Fruit fly (Drosophila melanogaster) whole organism, pupa: ENCODE data around the gene alpha-Man-IIb.
A peak's percentile ranks its signal among the peaks of the same experiment; 100 is the strongest.

Source experiments
- CG10348 ChIP-seq: fragments of 200-800 bp; sonication (Bioruptor generic); IDR thresholded peaks from 2 replicates; pipeline ENCODE4 v1.3.6; 2022; ENCODE audit warnings: missing biosample characterization, missing genetic modification characterization
- CG12605 ChIP-seq: fragments of 200-800 bp; sonication (Bioruptor generic); IDR thresholded peaks from 2 replicates; pipeline ENCODE4 v1.3.6; 2022; ENCODE audit warnings: missing biosample characterization, missing genetic modification characterization
- CG13204 ChIP-seq: fragments of 200-800 bp; sonication (Bioruptor generic); optimal IDR thresholded peaks from 2 replicates; lab custom pipeline; 2018; ENCODE audit warnings: missing biosample characterization, mild to moderate bottlenecking, missing genetic modification characterization, moderate library complexity
- CG14655 ChIP-seq: fragments of 200-800 bp; sonication (Bioruptor generic); optimal IDR thresholded peaks from 3 replicates; lab custom pipeline; 2017; ENCODE audit warnings: mild to moderate bottlenecking, missing biosample characterization, missing genetic modification reagents, missing genetic modification characterization
- CG15710 ChIP-seq: fragments of 200-800 bp; sonication (Bioruptor generic); optimal IDR thresholded peaks from 2 replicates; lab custom pipeline; 2018; ENCODE audit warnings: missing biosample characterization, mild to moderate bottlenecking, missing genetic modification characterization, moderate library complexity
- CG17806 ChIP-seq: fragments of 200-800 bp; sonication (Bioruptor generic); optimal IDR thresholded peaks from 2 replicates; lab custom pipeline; 2018; ENCODE audit warnings: missing biosample characterization, mild to moderate bottlenecking, missing genetic modification characterization, moderate library complexity
- CG32121 ChIP-seq: fragments of 200-800 bp; sonication (Bioruptor generic); IDR thresholded peaks from 2 replicates; pipeline ENCODE4 v1.3.6; 2022; ENCODE audit warnings: missing biosample characterization, missing genetic modification characterization
- CG34367 ChIP-seq: fragments of 200-800 bp; sonication (Bioruptor generic); optimal IDR thresholded peaks from 2 replicates; lab custom pipeline; 2018; ENCODE audit warnings: missing biosample characterization, mild to moderate bottlenecking, missing genetic modification characterization
- CG4496 ChIP-seq: fragments of 200-800 bp; sonication (Bioruptor generic); IDR thresholded peaks from 3 replicates; pipeline ENCODE4 v1.3.6; 2022; ENCODE audit warnings: missing biosample characterization, missing genetic modification characterization
- CG8159 ChIP-seq: fragments of 200-800 bp; sonication (Bioruptor generic); optimal IDR thresholded peaks from 3 replicates; lab custom pipeline; 2018; ENCODE audit warnings: missing biosample characterization, mild to moderate bottlenecking, missing genetic modification characterization, moderate library complexity
- CG8301 ChIP-seq: fragments of 200-800 bp; sonication (Bioruptor generic); optimal IDR thresholded peaks from 2 replicates; lab custom pipeline; 2018; ENCODE audit warnings: missing biosample characterization, mild to moderate bottlenecking, missing genetic modification characterization
- CG9948 ChIP-seq: fragments of 200-800 bp; sonication (Bioruptor generic); optimal IDR thresholded peaks from 2 replicates; lab custom pipeline; 2018; ENCODE audit warnings: missing biosample characterization, mild to moderate bottlenecking, missing genetic modification characterization, moderate library complexity
- D1 ChIP-seq: fragments of 200-800 bp; sonication (Bioruptor generic); optimal IDR thresholded peaks from 2 replicates; lab custom pipeline; 2018; ENCODE audit warnings: missing biosample characterization, mild to moderate bottlenecking, missing genetic modification characterization, moderate library complexity
- EcR ChIP-seq: fragments of 200-800 bp; sonication (Bioruptor generic); optimal IDR thresholded peaks from 3 replicates; lab custom pipeline; 2019; ENCODE audit warnings: missing biosample characterization, missing genetic modification characterization, mild to moderate bottlenecking, moderate library complexity, missing genetic modification reagents
- Ets98B ChIP-seq: fragments of 200-800 bp; sonication (Bioruptor generic); IDR thresholded peaks from 2 replicates; pipeline ENCODE4 v1.3.6; 2022; ENCODE audit warnings: missing biosample characterization, missing genetic modification characterization
- Pif1A ChIP-seq: fragments of 200-800 bp; sonication (Bioruptor generic); optimal IDR thresholded peaks from 3 replicates; lab custom pipeline; 2016; ENCODE audit warnings: missing biosample characterization, missing genetic modification characterization
- Pif1B ChIP-seq: fragments of 200-800 bp; sonication (Bioruptor generic); optimal IDR thresholded peaks from 3 replicates; lab custom pipeline; 2016; ENCODE audit warnings: missing biosample characterization, missing genetic modification characterization
- Snoo ChIP-seq: fragments of 200-800 bp; sonication (Bioruptor generic); optimal IDR thresholded peaks from 3 replicates; lab custom pipeline; 2017; ENCODE audit warnings: missing biosample characterization, mild to moderate bottlenecking, missing genetic modification characterization, inconsistent platforms
- fd96Ca ChIP-seq: fragments of 200-800 bp; sonication (Bioruptor generic); IDR thresholded peaks from 3 replicates; pipeline ENCODE4 v1.3.6; 2022; ENCODE audit warnings: missing biosample characterization, missing genetic modification characterization
- gl ChIP-seq: fragments of 200-800 bp; sonication (Bioruptor generic); optimal IDR thresholded peaks from 2 replicates; lab custom pipeline; 2018; ENCODE audit warnings: missing biosample characterization, mild to moderate bottlenecking, missing genetic modification characterization
- rn ChIP-seq: fragments of 200-800 bp; sonication (Bioruptor generic); IDR thresholded peaks from 2 replicates; pipeline ENCODE4 v1.3.6; 2022; ENCODE audit warnings: missing biosample characterization, missing genetic modification characterization

The alpha-Man-IIb gene

dm6 chr3R:15803502-15804461, at the start of gene alpha-Man-IIb:
TSS of gene alpha-Man-IIb (plus strand) at chr3R:15804248.
- 0 out of 3 replicates have a peak, but pooled peaks have one; percentile 40 for TF ChIP-seq CG4496 (GFP tag; lab: Robert Waterston, UW)
- TF ChIP-seq Pif1B (GFP tag; lab: Kevin White, UChicago), result no peak
- TF ChIP-seq D1, result no peak
- no peak for TF ChIP-seq CG15710 (tag; lab: Kevin White, UChicago)
- peak; percentile 19; the same call in 1 of the 2 replicates for TF ChIP-seq Ets98B (GFP tag; lab: Robert Waterston, UW)
- TF ChIP-seq, all 21 proteins: peak for 2

- TF ChIP-seq CG4496 (GFP tag; lab: Robert Waterston, UW) (no peak), CG34367 (tag; lab: Kevin White, UChicago) (no peak), Pif1B (GFP tag; lab: Kevin White, UChicago) (no peak), Snoo (tag; lab: Kevin White, UChicago) (no peak), CG32121 (GFP tag; lab: Robert Waterston, UW) (no peak), Pif1A (GFP tag; lab: Kevin White, UChicago) (no peak), CG17806 (tag; lab: Kevin White, UChicago) (no peak), CG8159 (no peak), rn (no peak), CG12605 (GFP tag; lab: Robert Waterston, UW) (no peak), D1 (no peak), CG15710 (tag; lab: Kevin White, UChicago) (no peak), EcR (no peak), CG10348 (GFP tag; lab: Robert Waterston, UW) (no peak), Ets98B (GFP tag; lab: Robert Waterston, UW) (no peak)
- TF ChIP-seq, all 21 proteins: peak for 0
Observed at dm6 chr3R:15762815-15763214, 41.2 kb upstream of the alpha-Man-IIb start, which contains the start of gene CG12784. TSS of gene CG12784 (plus strand) at chr3R:15763115.

dm6 chr3R:15767338-15767737, 36.7 kb upstream of the alpha-Man-IIb start, which contains the start of gene CG5623:
TSS of gene CG5623 (minus strand) at chr3R:15767438.
- TF ChIP-seq gl (tag; lab: Kevin White, UChicago) (no peak), CG8301 (tag; lab: Kevin White, UChicago) (no peak), Pif1A (GFP tag; lab: Kevin White, UChicago) (no peak), rn (no peak), CG9948 (tag; lab: Kevin White, UChicago) (no peak), CG13204 (GFP tag; lab: Kevin White, UChicago) (no peak), CG17806 (tag; lab: Kevin White, UChicago) (no peak), CG15710 (tag; lab: Kevin White, UChicago) (no peak)

- TF ChIP-seq CG12605 (GFP tag; lab: Robert Waterston, UW), result no peak
- TF ChIP-seq CG9948 (tag; lab: Kevin White, UChicago), result no peak
- no peak for TF ChIP-seq CG15710 (tag; lab: Kevin White, UChicago)
- no peak for TF ChIP-seq CG13204 (GFP tag; lab: Kevin White, UChicago)
- no peak for TF ChIP-seq Pif1B (GFP tag; lab: Kevin White, UChicago)
- no peak for TF ChIP-seq CG14655
- TF ChIP-seq CG34367 (tag; lab: Kevin White, UChicago), result no peak
- no peak for TF ChIP-seq gl (tag; lab: Kevin White, UChicago)
- no peak for TF ChIP-seq D1
- TF ChIP-seq EcR, result no peak
- TF ChIP-seq Snoo (tag; lab: Kevin White, UChicago), result no peak
- TF ChIP-seq CG17806 (tag; lab: Kevin White, UChicago), result no peak
- no peak for TF ChIP-seq rn
- no peak for TF ChIP-seq CG10348 (GFP tag; lab: Robert Waterston, UW)
- no peak for TF ChIP-seq CG4496 (GFP tag; lab: Robert Waterston, UW)
Observed at dm6 chr3R:15768900-15769299, 35.1 kb upstream of the alpha-Man-IIb start.

- TF ChIP-seq CG8159, result no peak
- TF ChIP-seq CG4496 (GFP tag; lab: Robert Waterston, UW), result no peak
- no peak for TF ChIP-seq CG15710 (tag; lab: Kevin White, UChicago)
- no peak for TF ChIP-seq CG17806 (tag; lab: Kevin White, UChicago)
- no peak for TF ChIP-seq CG12605 (GFP tag; lab: Robert Waterston, UW)
- TF ChIP-seq EcR, result no peak
- TF ChIP-seq gl (tag; lab: Kevin White, UChicago), result no peak
- TF ChIP-seq CG14655, result no peak
- TF ChIP-seq CG10348 (GFP tag; lab: Robert Waterston, UW), result no peak
- no peak for TF ChIP-seq D1
- no peak for TF ChIP-seq CG9948 (tag; lab: Kevin White, UChicago)
- TF ChIP-seq Ets98B (GFP tag; lab: Robert Waterston, UW), result no peak
- no peak for TF ChIP-seq CG32121 (GFP tag; lab: Robert Waterston, UW)
Observed at dm6 chr3R:15774128-15774527, 29.9 kb upstream of the alpha-Man-IIb start, which contains the start of gene Ttc26. TSS of gene Ttc26 (plus strand) at chr3R:15774416.

DNA sequence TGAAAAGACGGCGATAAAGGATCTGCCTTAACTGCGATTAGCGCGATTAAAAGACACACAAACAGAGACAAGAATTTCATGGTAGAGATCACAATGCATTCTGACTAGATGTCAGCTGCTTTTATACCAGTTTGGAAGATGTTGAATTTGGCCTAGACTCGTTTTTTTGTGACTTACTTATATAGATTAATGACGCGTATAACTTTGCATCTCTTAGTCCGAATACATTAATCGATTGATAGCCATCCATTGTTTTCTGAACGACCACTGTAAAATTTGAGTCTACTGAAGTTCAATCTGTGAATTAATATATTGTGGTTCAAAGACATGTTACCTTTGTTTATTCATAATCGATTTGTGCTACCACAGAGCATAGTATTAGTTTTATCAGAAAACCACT, 28.8 kb upstream of the alpha-Man-IIb start, which contains the start of gene CG45207:
Gene CG45207 (minus strand): TSS at position 101 of the 400 bp plus-strand sequence.
- TF ChIP-seq fd96Ca (GFP tag; lab: Robert Waterston, UW) (no peak), Ets98B (GFP tag; lab: Robert Waterston, UW) (no peak), CG8159 (no peak), Snoo (tag; lab: Kevin White, UChicago) (no peak), CG17806 (tag; lab: Kevin White, UChicago) (no peak), gl (tag; lab: Kevin White, UChicago) (no peak), CG15710 (tag; lab: Kevin White, UChicago) (no peak), CG12605 (GFP tag; lab: Robert Waterston, UW) (no peak), Pif1B (GFP tag; lab: Kevin White, UChicago) (no peak), D1 (no peak)
